Worm (Caenorhabditis elegans) whole organism, young adult: ENCODE results near the gene tomm-70.

Experiments used
- B0261.1 ChIP-seq: sonication (generic microtip); optimal IDR thresholded peaks from 2 replicates; lab custom pipeline; 2016; ENCODE audit warnings: mild to moderate bottlenecking, missing genetic modification characterization, moderate library complexity, missing compliant biosample characterization
- D2030.7 ChIP-seq: fragments of 200-800 bp; sonication (Bioruptor generic); IDR thresholded peaks from 2 replicates; pipeline ENCODE4 v1.3.6; 2022; ENCODE audit warnings: missing genetic modification reagents, missing genetic modification characterization, missing compliant biosample characterization
- F22D6.2 ChIP-seq: sonication (generic microtip); optimal IDR thresholded peaks from 2 replicates; lab custom pipeline; 2016; ENCODE audit warnings: mild to moderate bottlenecking, missing genetic modification characterization, missing compliant biosample characterization
- K11D2.4 ChIP-seq: fragments of 200-800 bp; sonication (Bioruptor generic); IDR thresholded peaks from 2 replicates; pipeline ENCODE4 v1.3.6; 2022; ENCODE audit warnings: missing genetic modification reagents, missing genetic modification characterization, missing compliant biosample characterization
- K12H6.12 ChIP-seq: fragments of 200-800 bp; sonication (Bioruptor generic); optimal IDR thresholded peaks from 2 replicates; lab custom pipeline; 2018; ENCODE audit warnings: mild to moderate bottlenecking, missing genetic modification characterization, missing compliant biosample characterization
- T26A5.8 ChIP-seq: sonication (generic microtip); optimal IDR thresholded peaks from 2 replicates; lab custom pipeline; 2016; ENCODE audit warnings: missing genetic modification characterization, missing compliant biosample characterization
- Y56A3A.18 ChIP-seq: fragments of 200-800 bp; sonication (Bioruptor generic); IDR thresholded peaks from 2 replicates; pipeline ENCODE4 v1.3.6; 2022; ENCODE audit warnings: missing genetic modification reagents, missing genetic modification characterization, missing compliant biosample characterization
- Y67H2A.10 ChIP-seq: fragments of 200-800 bp; sonication (Bioruptor generic); conservative IDR thresholded peaks from 2 replicates; pipeline ENCODE4 v1.3.6; 2022; ENCODE audit warnings: missing genetic modification reagents, missing genetic modification characterization, missing compliant biosample characterization
- ZK185.1 ChIP-seq: sonication (generic microtip); optimal IDR thresholded peaks from 2 replicates; lab custom pipeline; 2016; ENCODE audit warnings: mild to moderate bottlenecking, missing genetic modification characterization, missing compliant biosample characterization; ENCODE audit not compliant: poor library complexity, severe bottlenecking
- akir-1 ChIP-seq: fragments of 200-800 bp; sonication (Bioruptor generic); optimal IDR thresholded peaks from 2 replicates; lab custom pipeline; 2018; ENCODE audit warnings: mild to moderate bottlenecking, missing genetic modification characterization, moderate library complexity, missing compliant biosample characterization
- ama-1 ChIP-seq, 3 experiments: fragments of 150-350 bp in 1 of 3; sonication (generic microtip) in 2 of 3; optimal IDR thresholded peaks; 2 replicates each; lab custom pipeline; 2014 to 2018; ENCODE audit warnings: missing biosample characterization in 2 of 3, missing genetic modification characterization in 2 of 3, missing genetic modification reagents in 2 of 3
- aptf-2 ChIP-seq: fragments of 200-800 bp; sonication (Bioruptor generic); conservative IDR thresholded peaks from 2 replicates; pipeline ENCODE4 v1.3.6; 2022; ENCODE audit warnings: missing genetic modification reagents, missing genetic modification characterization, missing compliant biosample characterization
- aptf-3 ChIP-seq: fragments of 200-800 bp; sonication (Bioruptor generic); IDR thresholded peaks from 2 replicates; pipeline ENCODE4 v1.3.6; 2022; ENCODE audit warnings: missing genetic modification characterization, missing compliant biosample characterization
- athp-1 ChIP-seq: sonication (generic microtip); optimal IDR thresholded peaks from 2 replicates; lab custom pipeline; 2017; ENCODE audit warnings: mild to moderate bottlenecking, missing genetic modification characterization, missing compliant biosample characterization
- ccch-3 ChIP-seq: fragments of 200-800 bp; sonication (Bioruptor generic); optimal IDR thresholded peaks from 2 replicates; lab custom pipeline; 2018; ENCODE audit warnings: mild to moderate bottlenecking, missing genetic modification characterization, missing compliant biosample characterization
- ceh-91 ChIP-seq: fragments of 200-800 bp; sonication (Bioruptor generic); IDR thresholded peaks from 2 replicates; pipeline ENCODE4 v1.3.6; 2022; ENCODE audit warnings: missing genetic modification reagents, missing genetic modification characterization, missing compliant biosample characterization
- chd-7 ChIP-seq: sonication (generic microtip); optimal IDR thresholded peaks from 2 replicates; lab custom pipeline; 2016; ENCODE audit warnings: mild to moderate bottlenecking, missing genetic modification characterization, moderate library complexity, missing compliant biosample characterization
- efl-1 ChIP-seq: fragments of 150-350 bp; optimal IDR thresholded peaks from 2 replicates; lab custom pipeline; 2014; ENCODE audit warnings: missing biosample characterization, missing genetic modification reagents, missing genetic modification characterization
- him-1 ChIP-seq: sonication (generic microtip); optimal IDR thresholded peaks from 2 replicates; lab custom pipeline; 2016; ENCODE audit warnings: missing genotype, missing genetic modification reagents, missing genetic modification characterization, missing compliant biosample characterization
- hmg-20 ChIP-seq: fragments of 200-800 bp; sonication (Bioruptor generic); IDR thresholded peaks from 2 replicates; pipeline ENCODE4 v1.3.6; 2022; ENCODE audit warnings: missing genetic modification reagents, missing genetic modification characterization, missing compliant biosample characterization
- lag-1 ChIP-seq: fragments of 200-800 bp; sonication (Bioruptor generic); IDR thresholded peaks from 2 replicates; pipeline ENCODE4 v1.3.6; 2022; ENCODE audit warnings: missing genetic modification reagents, missing genetic modification characterization, missing compliant biosample characterization
- lin-35 ChIP-seq, 3 experiments: fragments of 150-350 bp in 2 of 3; sonication (generic microtip) in 1 of 3; optimal IDR thresholded peaks; 2 replicates each; lab custom pipeline; 2014 to 2018; ENCODE audit warnings: missing biosample characterization in 3 of 3, missing genetic modification characterization in 3 of 3, missing genetic modification reagents in 3 of 3
- madf-10 ChIP-seq: sonication (generic microtip); optimal IDR thresholded peaks from 2 replicates; lab custom pipeline; 2016; ENCODE audit warnings: mild to moderate bottlenecking, missing genetic modification characterization, missing compliant biosample characterization
- madf-8 ChIP-seq: fragments of 200-800 bp; sonication (Bioruptor generic); conservative IDR thresholded peaks from 2 replicates; pipeline ENCODE4 v1.3.6; 2022; ENCODE audit warnings: missing genetic modification reagents, missing genetic modification characterization, missing compliant biosample characterization
- mel-28 ChIP-seq: sonication (generic microtip); optimal IDR thresholded peaks from 2 replicates; lab custom pipeline; 2016; ENCODE audit warnings: borderline replicate concordance, mild to moderate bottlenecking, missing genetic modification characterization, missing compliant biosample characterization
- mxl-1 ChIP-seq: sonication (generic microtip); optimal IDR thresholded peaks from 2 replicates; lab custom pipeline; 2016; ENCODE audit warnings: missing genetic modification characterization, missing compliant biosample characterization
- nfya-1 ChIP-seq: sonication (generic microtip); optimal IDR thresholded peaks from 2 replicates; lab custom pipeline; 2017; ENCODE audit warnings: antibody characterized with exemption, missing compliant biosample characterization, missing genetic modification characterization, borderline replicate concordance; ENCODE audit not compliant: insufficient read depth
- nhr-27 ChIP-seq: fragments of 200-800 bp; sonication (Bioruptor generic); optimal IDR thresholded peaks from 2 replicates; lab custom pipeline; 2018; ENCODE audit warnings: mild to moderate bottlenecking, missing genetic modification characterization, moderate library complexity, missing compliant biosample characterization
- pbrm-1 ChIP-seq: fragments of 200-800 bp; sonication (Bioruptor generic); IDR thresholded peaks from 2 replicates; pipeline ENCODE4 v1.3.6; 2022; ENCODE audit warnings: missing genetic modification reagents, missing genetic modification characterization, missing compliant biosample characterization
- pha-4 ChIP-seq: fragments of 150-350 bp; sonication (generic microtip); optimal IDR thresholded peaks from 2 replicates; lab custom pipeline; 2014; ENCODE audit warnings: missing biosample characterization, missing genetic modification reagents, missing genetic modification characterization
- rec-8 ChIP-seq, 2 experiments: sonication (generic microtip); optimal IDR thresholded peaks; 2 replicates each; lab custom pipeline; 2016; ENCODE audit warnings: mild to moderate bottlenecking in 2 of 2, missing genetic modification characterization in 2 of 2, missing genetic modification reagents in 2 of 2, missing genotype in 2 of 2, missing biosample characterization in 1 of 2, missing compliant biosample characterization in 1 of 2, moderate library complexity in 1 of 2
- rpc-1 ChIP-seq, 2 experiments: fragments of 150-350 bp in 1 of 2; sonication (generic microtip) in 1 of 2; optimal IDR thresholded peaks; 2 replicates each; lab custom pipeline; 2014 to 2018; ENCODE audit warnings: missing biosample characterization in 1 of 2, missing genetic modification characterization in 1 of 2, missing genetic modification reagents in 1 of 2, missing genotype in 1 of 2
- snpc-1.3 ChIP-seq: sonication (generic microtip); optimal IDR thresholded peaks from 2 replicates; lab custom pipeline; 2017; ENCODE audit warnings: missing genetic modification characterization, mild to moderate bottlenecking, missing compliant biosample characterization, antibody characterized with exemption, moderate library complexity, missing genotype, missing genetic modification reagents; ENCODE audit not compliant: insufficient read depth
- snpc-3.4 ChIP-seq: sonication (generic microtip); optimal IDR thresholded peaks from 2 replicates; lab custom pipeline; 2017; ENCODE audit warnings: missing genetic modification characterization, mild to moderate bottlenecking, missing compliant biosample characterization, antibody characterized with exemption, moderate library complexity, missing genotype, missing genetic modification reagents
- snpc-4 ChIP-seq, 5 experiments: fragments of 150-350 bp in 1 of 5; sonication (generic microtip) in 4 of 5; optimal IDR thresholded peaks; 2 replicates each; lab custom pipeline; 2014 to 2018; ENCODE audit warnings: missing genetic modification characterization in 5 of 5, missing biosample characterization in 3 of 5, antibody characterized with exemption in 2 of 5, mild to moderate bottlenecking in 2 of 5, missing compliant biosample characterization in 2 of 5, missing genotype in 2 of 5, moderate library complexity in 2 of 5, missing genetic modification reagents in 1 of 5
- somi-1 ChIP-seq: fragments of 200-800 bp; sonication (Bioruptor generic); optimal IDR thresholded peaks from 2 replicates; lab custom pipeline; 2018; ENCODE audit warnings: mild to moderate bottlenecking, missing genetic modification characterization, missing compliant biosample characterization
- sptf-2 ChIP-seq: fragments of 200-800 bp; sonication (Bioruptor generic); optimal IDR thresholded peaks from 2 replicates; lab custom pipeline; 2018; ENCODE audit warnings: mild to moderate bottlenecking, missing genetic modification characterization, missing compliant biosample characterization
- tbp1 ChIP-seq: fragments of 200-800 bp; sonication (Bioruptor generic); optimal IDR thresholded peaks from 2 replicates; lab custom pipeline; 2018; ENCODE audit warnings: mild to moderate bottlenecking, missing genetic modification characterization, missing compliant biosample characterization
- tbx-9 ChIP-seq: sonication (generic microtip); optimal IDR thresholded peaks from 2 replicates; lab custom pipeline; 2016; ENCODE audit warnings: borderline replicate concordance, missing genetic modification characterization, inconsistent platforms, missing compliant biosample characterization
- unc-130 ChIP-seq: sonication (generic microtip); optimal IDR thresholded peaks from 2 replicates; lab custom pipeline; 2016; ENCODE audit warnings: missing genetic modification reagents, missing genetic modification characterization, missing compliant biosample characterization
- ztf-25 ChIP-seq: fragments of 200-800 bp; sonication (Bioruptor generic); IDR thresholded peaks from 2 replicates; pipeline ENCODE4 v1.3.6; 2022; ENCODE audit warnings: missing genetic modification reagents, missing genetic modification characterization, missing compliant biosample characterization
- ztf-28 ChIP-seq: fragments of 200-800 bp; sonication (Bioruptor generic); IDR thresholded peaks from 2 replicates; pipeline ENCODE4 v1.3.6; 2022; ENCODE audit warnings: missing genetic modification reagents, missing genetic modification characterization, missing compliant biosample characterization

tomm-70 gene

ce11 chrIII:8795595-8796141 lies 41.1 kb upstream of the tomm-70 start (continued):
- TF ChIP-seq hmg-20 (GFP tag; lab: Robert Waterston, UW) (no peak), ztf-25 (GFP tag; lab: Robert Waterston, UW) (no peak), aptf-3 (no peak), akir-1 (peak; percentile 59), Y67H2A.10 (GFP tag; lab: Robert Waterston, UW) (peak; percentile 46; the same call in 1 of the 2 replicates), B0261.1 (tag; lab: Kevin White, UChicago) (no peak), pha-4 (tag; lab: Kevin White, UChicago) (peak; percentile 49), pbrm-1 (GFP tag; lab: Robert Waterston, UW) (peak; percentile 71; the same call in 1 of the 2 replicates), ZK185.1 (peak; percentile 91), ztf-28 (GFP tag; lab: Robert Waterston, UW) (no peak), T26A5.8 (tag; lab: Kevin White, UChicago) (no peak), Y56A3A.18 (GFP tag; lab: Robert Waterston, UW) (no peak), him-1 (tag; lab: Kevin White, UChicago) (no peak), rec-8 (tag; optimal IDR thresholded peaks at IDR 0.05; lab: Kevin White, UChicago) (peak in 1 of 2 experiments; percentile 5), snpc-1.3 (peak; percentile 49), ama-1 (optimal IDR thresholded peaks at IDR 0.05; lab: Kevin White, UChicago) (no peak), ama-1 (GFP tag; optimal IDR thresholded peaks at IDR 0.05; lab: Kevin White, UChicago) (no peak), K12H6.12 (tag; lab: Kevin White, UChicago) (peak; percentile 96), mel-28 (tag; lab: Kevin White, UChicago) (no peak), aptf-2 (GFP tag; lab: Robert Waterston, UW) (0 out of 2 replicates have a peak, but pooled peaks have one; percentile 59), lag-1 (GFP tag; lab: Robert Waterston, UW) (no peak), athp-1 (tag; lab: Kevin White, UChicago) (peak; percentile 79), ccch-3 (GFP tag; lab: Kevin White, UChicago) (no peak), madf-8 (GFP tag; lab: Robert Waterston, UW) (no peak), unc-130 (GFP tag; lab: Kevin White, UChicago) (no peak), rpc-1 (optimal IDR thresholded peaks at IDR 0.05; lab: Kevin White, UChicago) (no peak), rpc-1 (tag; optimal IDR thresholded peaks at IDR 0.05; lab: Kevin White, UChicago) (no peak), tbx-9 (no peak), tbp1 (GFP tag; lab: Kevin White, UChicago) (peak; percentile 62), F22D6.2 (no peak), sptf-2 (GFP tag; lab: Kevin White, UChicago) (no peak), D2030.7 (peak; percentile 38), mxl-1 (no peak), somi-1 (GFP tag; lab: Kevin White, UChicago) (peak; percentile 96), lin-35 (GFP tag; optimal IDR thresholded peaks at IDR 0.05; lab: Kevin White, UChicago) (peak in 2 of 3 experiments; percentile 38 to 84), nfya-1 (tag; lab: Kevin White, UChicago) (no peak), snpc-3.4 (tag; lab: Kevin White, UChicago) (peak; percentile 44), chd-7 (tag; lab: Kevin White, UChicago) (peak; percentile 96), efl-1 (GFP tag; lab: Kevin White, UChicago) (no peak), nhr-27 (tag; lab: Kevin White, UChicago) (no peak), snpc-4 (GFP tag; optimal IDR thresholded peaks at IDR 0.05; lab: Kevin White, UChicago) (peak; percentile 87), snpc-4 (tag; optimal IDR thresholded peaks at IDR 0.05; lab: Kevin White, UChicago) (peak; percentile 89 to 91 (median 90)), K11D2.4 (GFP tag; lab: Robert Waterston, UW) (peak; percentile 91), ceh-91 (GFP tag; lab: Robert Waterston, UW) (no peak), madf-10 (tag; lab: Kevin White, UChicago) (peak; percentile 67)
- TF ChIP-seq, all 124 proteins: peak for 66
